Fruit fly (Drosophila melanogaster) whole organism, prepupa: ENCODE results near the gene EMC5.
A peak's percentile ranks its signal among the peaks of the same experiment; 100 is the strongest.

Experiments
- CG10669 ChIP-seq: fragments of 200-800 bp; sonication (Bioruptor generic); optimal IDR thresholded peaks from 3 replicates; lab custom pipeline; 2018; ENCODE audit warnings: missing biosample characterization, mild to moderate bottlenecking, missing genetic modification characterization, moderate library complexity
- CG11294 ChIP-seq: fragments of 200-800 bp; sonication (Bioruptor generic); IDR thresholded peaks from 2 replicates; pipeline ENCODE4 v1.3.6; 2022; ENCODE audit warnings: missing biosample characterization, missing genetic modification characterization
- CG11902 ChIP-seq: fragments of 200-800 bp; sonication (Bioruptor generic); optimal IDR thresholded peaks from 3 replicates; lab custom pipeline; 2016; ENCODE audit warnings: missing biosample characterization, missing genetic modification characterization
- CG15336 ChIP-seq: fragments of 200-800 bp; sonication (Bioruptor generic); IDR thresholded peaks from 2 replicates; pipeline ENCODE4 v1.3.6; 2022; ENCODE audit warnings: missing biosample characterization, missing genetic modification characterization
- CG1621 ChIP-seq: fragments of 200-800 bp; sonication (Bioruptor generic); optimal IDR thresholded peaks from 3 replicates; lab custom pipeline; 2018; ENCODE audit warnings: missing biosample characterization, mild to moderate bottlenecking, missing genetic modification characterization
- CG16779 ChIP-seq: fragments of 200-800 bp; sonication (Bioruptor generic); optimal IDR thresholded peaks from 3 replicates; lab custom pipeline; 2017; ENCODE audit warnings: missing biosample characterization, mild to moderate bottlenecking, missing genetic modification characterization
- CG3032 ChIP-seq: fragments of 200-800 bp; optimal IDR thresholded peaks from 2 replicates; lab custom pipeline; 2019; ENCODE audit warnings: missing biosample characterization, mild to moderate bottlenecking, missing genetic modification characterization, moderate library complexity
- CG31627 ChIP-seq: fragments of 200-800 bp; sonication (Bioruptor generic); optimal IDR thresholded peaks from 3 replicates; lab custom pipeline; 2016; ENCODE audit warnings: missing biosample characterization, missing genetic modification characterization
- CG3919 ChIP-seq: fragments of 200-800 bp; sonication (Bioruptor generic); optimal IDR thresholded peaks from 3 replicates; lab custom pipeline; 2016; ENCODE audit warnings: missing biosample characterization, missing genetic modification characterization
- CG4318 ChIP-seq: fragments of 200-800 bp; sonication (Bioruptor generic); optimal IDR thresholded peaks from 3 replicates; lab custom pipeline; 2017; ENCODE audit warnings: missing biosample characterization, mild to moderate bottlenecking, missing genetic modification characterization
- CG6163 ChIP-seq: fragments of 200-800 bp; sonication (Bioruptor generic); IDR thresholded peaks from 3 replicates; pipeline ENCODE4 v1.3.6; 2022; ENCODE audit warnings: missing biosample characterization, missing genetic modification characterization
- CG6808 ChIP-seq: fragments of 200-800 bp; sonication (Bioruptor generic); optimal IDR thresholded peaks from 3 replicates; lab custom pipeline; 2017; ENCODE audit warnings: missing biosample characterization, missing genetic modification characterization, mild to moderate bottlenecking, moderate library complexity, missing genetic modification reagents
- CG6854 ChIP-seq: fragments of 200-800 bp; sonication (Bioruptor generic); optimal IDR thresholded peaks from 2 replicates; lab custom pipeline; 2017; ENCODE audit warnings: missing biosample characterization, mild to moderate bottlenecking, missing genetic modification characterization
- CG8119 ChIP-seq: fragments of 200-800 bp; sonication (Bioruptor generic); IDR thresholded peaks from 3 replicates; pipeline ENCODE4 v1.3.6; 2022; ENCODE audit warnings: missing biosample characterization, missing genetic modification characterization
- CG9139 ChIP-seq: fragments of 200-800 bp; sonication (Bioruptor generic); optimal IDR thresholded peaks from 3 replicates; lab custom pipeline; 2017; ENCODE audit warnings: missing biosample characterization, mild to moderate bottlenecking, missing genetic modification characterization
- Eip75B ChIP-seq: fragments of 200-800 bp; sonication (Bioruptor generic); optimal IDR thresholded peaks from 3 replicates; lab custom pipeline; 2016; ENCODE audit warnings: missing biosample characterization, missing genetic modification characterization
- Eip78C ChIP-seq: fragments of 200-800 bp; sonication (Bioruptor generic); peaks from one replicate; lab custom pipeline; 2016; ENCODE audit warnings: missing biosample characterization, missing genetic modification characterization
- Eip93F ChIP-seq: fragments of 200-800 bp; sonication (Bioruptor generic); optimal IDR thresholded peaks from 2 replicates; lab custom pipeline; 2016; ENCODE audit warnings: missing biosample characterization, mild to moderate bottlenecking, missing genetic modification characterization
- Ets21C ChIP-seq: fragments of 200-800 bp; sonication (Bioruptor generic); optimal IDR thresholded peaks from 3 replicates; lab custom pipeline; 2016; ENCODE audit warnings: missing biosample characterization, missing genetic modification characterization
- Gug ChIP-seq: fragments of 200-800 bp; sonication (Bioruptor generic); IDR thresholded peaks from 2 replicates; pipeline ENCODE4 v1.3.6; 2022; ENCODE audit warnings: missing biosample characterization, missing genetic modification characterization
- Hr38 ChIP-seq: sonication (Bioruptor generic); optimal IDR thresholded peaks from 2 replicates; lab custom pipeline; 2016; ENCODE audit warnings: missing biosample characterization, missing genetic modification characterization
- Hr39 ChIP-seq: fragments of 200-800 bp; sonication (Bioruptor generic); optimal IDR thresholded peaks from 2 replicates; lab custom pipeline; 2016; ENCODE audit warnings: missing biosample characterization, missing genetic modification characterization
- Lpt ChIP-seq: fragments of 200-800 bp; sonication (Bioruptor generic); optimal IDR thresholded peaks from 3 replicates; lab custom pipeline; 2016; ENCODE audit warnings: missing biosample characterization, missing genetic modification characterization
- OdsH ChIP-seq: fragments of 200-800 bp; sonication (Bioruptor generic); optimal IDR thresholded peaks from 3 replicates; lab custom pipeline; 2016; ENCODE audit warnings: missing biosample characterization, missing genetic modification characterization
- Sox102F ChIP-seq: fragments of 200-800 bp; sonication (Bioruptor generic); optimal IDR thresholded peaks from 2 replicates; lab custom pipeline; 2016; ENCODE audit warnings: missing biosample characterization, mild to moderate bottlenecking, missing genetic modification characterization
- Sox14 ChIP-seq: fragments of 200-800 bp; sonication (Bioruptor generic); optimal IDR thresholded peaks from 3 replicates; lab custom pipeline; 2016; ENCODE audit warnings: missing biosample characterization, missing genetic modification characterization
- achi ChIP-seq: fragments of 200-800 bp; sonication (Bioruptor generic); optimal IDR thresholded peaks from 3 replicates; lab custom pipeline; 2016; ENCODE audit warnings: missing biosample characterization, missing genetic modification characterization
- cyc ChIP-seq: fragments of 200-800 bp; sonication (Bioruptor generic); optimal IDR thresholded peaks from 3 replicates; lab custom pipeline; 2016; ENCODE audit warnings: missing biosample characterization, missing genetic modification characterization
- dac ChIP-seq: fragments of 200-800 bp; sonication (Bioruptor generic); optimal IDR thresholded peaks from 2 replicates; lab custom pipeline; 2017; ENCODE audit warnings: missing biosample characterization, mild to moderate bottlenecking, missing genetic modification characterization
- dsx ChIP-seq: fragments of 200-800 bp; optimal IDR thresholded peaks from 3 replicates; lab custom pipeline; 2019; ENCODE audit warnings: missing biosample characterization, mild to moderate bottlenecking, missing genetic modification characterization, moderate library complexity; ENCODE audit not compliant: poor library complexity, severe bottlenecking
- fd59A ChIP-seq: fragments of 200-800 bp; sonication (Bioruptor generic); optimal IDR thresholded peaks from 2 replicates; lab custom pipeline; 2017; ENCODE audit warnings: missing biosample characterization, mild to moderate bottlenecking, missing genetic modification characterization, missing genetic modification reagents
- fd85E ChIP-seq: fragments of 200-800 bp; sonication (Bioruptor generic); optimal IDR thresholded peaks from 3 replicates; lab custom pipeline; 2016; ENCODE audit warnings: missing biosample characterization, missing genetic modification characterization
- fkh ChIP-seq: fragments of 200-800 bp; sonication (Bioruptor generic); optimal IDR thresholded peaks from 3 replicates; lab custom pipeline; 2017; ENCODE audit warnings: missing biosample characterization, mild to moderate bottlenecking, missing genetic modification characterization, moderate library complexity
- net ChIP-seq: fragments of 200-800 bp; sonication (Bioruptor generic); optimal IDR thresholded peaks from 3 replicates; lab custom pipeline; 2016; ENCODE audit warnings: missing biosample characterization, missing genetic modification characterization
- salr ChIP-seq, 2 experiments: fragments of 200-800 bp; sonication (Bioruptor generic); optimal IDR thresholded peaks; 3 replicates each; lab custom pipeline; 2016 to 2018; ENCODE audit warnings: missing biosample characterization in 2 of 2, missing genetic modification characterization in 2 of 2, mild to moderate bottlenecking in 1 of 2
- ss ChIP-seq, 2 experiments: fragments of 200-800 bp; sonication (Bioruptor generic); optimal IDR thresholded peaks; 2 replicates in 1 of 2; 3 replicates in 1 of 2; lab custom pipeline; 2017 to 2018; ENCODE audit warnings: mild to moderate bottlenecking in 2 of 2, missing biosample characterization in 2 of 2, missing genetic modification characterization in 2 of 2, moderate library complexity in 1 of 2
- svp ChIP-seq: fragments of 200-800 bp; sonication (Bioruptor generic); peaks from one replicate; lab custom pipeline; 2016; ENCODE audit warnings: missing biosample characterization, missing genetic modification characterization
- topi ChIP-seq: fragments of 200-800 bp; sonication (Bioruptor generic); optimal IDR thresholded peaks from 3 replicates; lab custom pipeline; 2016; ENCODE audit warnings: missing biosample characterization, missing genetic modification characterization
- vri ChIP-seq: fragments of 200-800 bp; sonication (Bioruptor generic); optimal IDR thresholded peaks from 3 replicates; lab custom pipeline; 2016; ENCODE audit warnings: missing biosample characterization, mild to moderate bottlenecking, missing genetic modification characterization

Gene EMC5

dm6 chr2L:18943309-18943708 lies 44.2 kb upstream of the EMC5 start:
- TF ChIP-seq CG6854 (GFP tag; lab: Kevin White, UChicago) (peak; percentile 38), CG6808 (peak; percentile 43), ss (GFP tag; optimal IDR thresholded peaks at IDR 0.05; lab: Kevin White, UChicago) (peak; percentile 68 to 69), Gug (no peak), fd59A (GFP tag; lab: Kevin White, UChicago) (no peak), Eip78C (GFP tag; lab: Kevin White, UChicago) (peak; percentile 42), dsx (GFP tag; lab: Kevin White, UChicago) (peak; percentile 46)

dm6 chr2L:18943797-18944174 lies 43.7 kb upstream of the EMC5 start, which contains the start of gene ssp3:
ssp3 (minus strand) TSS chr2L:18943960.
- no peak for TF ChIP-seq OdsH (GFP tag; lab: Kevin White, UChicago)
- no peak for TF ChIP-seq CG4318 (GFP tag; lab: Kevin White, UChicago)
- TF ChIP-seq vri (GFP tag; lab: Kevin White, UChicago) = peak; percentile 82
- TF ChIP-seq Ets21C = no peak
- no peak for TF ChIP-seq CG8119 (GFP tag; lab: Robert Waterston, UW)
- no peak for TF ChIP-seq CG3032
- no peak for TF ChIP-seq Sox102F (GFP tag; lab: Kevin White, UChicago)
- no peak for TF ChIP-seq dac (GFP tag; lab: Kevin White, UChicago)
- no peak for TF ChIP-seq CG11294 (GFP tag; lab: Robert Waterston, UW)
- TF ChIP-seq fd85E = no peak
- no peak for TF ChIP-seq Lpt (GFP tag; lab: Kevin White, UChicago)
- TF ChIP-seq topi (GFP tag; lab: Kevin White, UChicago) = no peak
- TF ChIP-seq CG10669 (GFP tag; lab: Kevin White, UChicago) = no peak
- no peak for TF ChIP-seq CG9139
- TF ChIP-seq net (GFP tag; lab: Kevin White, UChicago) = no peak
- peak; percentile 25 for TF ChIP-seq Eip78C (GFP tag; lab: Kevin White, UChicago)
- TF ChIP-seq salr (GFP tag; optimal IDR thresholded peaks at IDR 0.05; lab: Kevin White, UChicago) = no peak
- TF ChIP-seq CG31627 (GFP tag; lab: Kevin White, UChicago) = no peak
- no peak for TF ChIP-seq CG6854 (GFP tag; lab: Kevin White, UChicago)
- TF ChIP-seq CG6163 (GFP tag; lab: Robert Waterston, UW) = no peak
- no peak for TF ChIP-seq Hr38
- no peak for TF ChIP-seq CG16779 (tag; lab: Kevin White, UChicago)
- TF ChIP-seq CG11902 = no peak
- TF ChIP-seq CG15336 (GFP tag; lab: Robert Waterston, UW) = no peak
- TF ChIP-seq Hr39 = no peak
- no peak for TF ChIP-seq dsx (GFP tag; lab: Kevin White, UChicago)
- peak; percentile 95 for TF ChIP-seq achi (GFP tag; lab: Kevin White, UChicago)
- TF ChIP-seq Sox14 (GFP tag; lab: Kevin White, UChicago) = peak; percentile 18

dm6 chr2L:18944175-18945012 lies 43.1 kb upstream of the EMC5 start:
- TF ChIP-seq fkh (GFP tag; lab: Kevin White, UChicago) (peak; percentile 61), CG3919 (GFP tag; lab: Kevin White, UChicago) (peak; percentile 35), svp (peak; percentile 90), Eip75B (GFP tag; lab: Kevin White, UChicago) (peak; percentile 47), dsx (GFP tag; lab: Kevin White, UChicago) (peak; percentile 35), CG10669 (GFP tag; lab: Kevin White, UChicago) (no peak), ss (GFP tag; optimal IDR thresholded peaks at IDR 0.05; lab: Kevin White, UChicago) (peak; percentile 38 to 65), CG6808 (peak; percentile 0), CG6163 (GFP tag; lab: Robert Waterston, UW) (no peak), topi (GFP tag; lab: Kevin White, UChicago) (peak; percentile 12), CG1621 (tag; lab: Kevin White, UChicago) (peak; percentile 99), CG8119 (GFP tag; lab: Robert Waterston, UW) (no peak), Eip78C (GFP tag; lab: Kevin White, UChicago) (peak; percentile 68), CG16779 (tag; lab: Kevin White, UChicago) (peak; percentile 29), achi (GFP tag; lab: Kevin White, UChicago) (peak; percentile 56), Eip93F (GFP tag; lab: Kevin White, UChicago) (peak; percentile 66), cyc (no peak), CG6854 (GFP tag; lab: Kevin White, UChicago) (peak; percentile 41)
